Fruit fly (Drosophila melanogaster) whole organism, embryonic: Measurements from ENCODE around the gene Trf4-1.

Source experiments
- BtbVII ChIP-seq: fragments of 200-800 bp; sonication (Bioruptor generic); optimal IDR thresholded peaks from 3 replicates; lab custom pipeline; 2017; ENCODE audit warnings: missing biosample characterization, mild to moderate bottlenecking, missing genetic modification characterization
- Bteb2 ChIP-seq: fragments of 200-800 bp; sonication (Bioruptor generic); optimal IDR thresholded peaks from 2 replicates; lab custom pipeline; 2016; ENCODE audit warnings: missing biosample characterization, missing genetic modification characterization
- CG10274 ChIP-seq: fragments of 200-800 bp; sonication (Bioruptor generic); optimal IDR thresholded peaks from 3 replicates; lab custom pipeline; 2017; ENCODE audit warnings: missing biosample characterization, mild to moderate bottlenecking, missing genetic modification characterization
- CG10543 ChIP-seq: fragments of 200-800 bp; sonication (Bioruptor generic); optimal IDR thresholded peaks from 3 replicates; lab custom pipeline; 2017; ENCODE audit warnings: missing biosample characterization, mild to moderate bottlenecking, missing genetic modification characterization, moderate library complexity
- CG10565 ChIP-seq: fragments of 200-800 bp; sonication (Bioruptor generic); optimal IDR thresholded peaks from 3 replicates; lab custom pipeline; 2016; ENCODE audit warnings: missing biosample characterization, mild to moderate bottlenecking, missing genetic modification characterization
- CG12219 ChIP-seq: fragments of 200-800 bp; sonication (Bioruptor generic); optimal IDR thresholded peaks from 3 replicates; lab custom pipeline; 2018; ENCODE audit warnings: missing biosample characterization, mild to moderate bottlenecking, missing genetic modification characterization
- CG14050 ChIP-seq: fragments of 200-800 bp; sonication (Bioruptor generic); IDR thresholded peaks from 3 replicates; pipeline ENCODE4 v1.3.6; 2022; ENCODE audit warnings: missing biosample characterization, missing genetic modification characterization
- CG1529 ChIP-seq: fragments of 200-800 bp; sonication (Bioruptor generic); optimal IDR thresholded peaks from 3 replicates; lab custom pipeline; 2018; ENCODE audit warnings: missing biosample characterization, missing genetic modification characterization
- CG1832 ChIP-seq: fragments of 200-800 bp; sonication (Bioruptor generic); optimal IDR thresholded peaks from 2 replicates; lab custom pipeline; 2017; ENCODE audit warnings: missing biosample characterization, mild to moderate bottlenecking, missing genetic modification characterization, inconsistent platforms
- CG18619 ChIP-seq: fragments of 200-800 bp; sonication (Bioruptor generic); optimal IDR thresholded peaks from 3 replicates; lab custom pipeline; 2017; ENCODE audit warnings: missing biosample characterization, mild to moderate bottlenecking, missing genetic modification characterization
- CG2889 ChIP-seq: fragments of 200-800 bp; sonication (Bioruptor generic); IDR thresholded peaks from 3 replicates; pipeline ENCODE4 v1.3.6; 2022; ENCODE audit warnings: missing biosample characterization, missing genetic modification characterization
- CG4854 ChIP-seq: fragments of 200-800 bp; sonication (Bioruptor generic); optimal IDR thresholded peaks from 2 replicates; lab custom pipeline; 2016; ENCODE audit warnings: missing biosample characterization, missing genetic modification characterization, inconsistent platforms
- CG7745 ChIP-seq: fragments of 200-800 bp; sonication (Bioruptor generic); optimal IDR thresholded peaks from 2 replicates; lab custom pipeline; 2018; ENCODE audit warnings: missing biosample characterization, mild to moderate bottlenecking, missing genetic modification characterization, moderate library complexity
- CG7928 ChIP-seq: fragments of 200-800 bp; sonication (Bioruptor generic); optimal IDR thresholded peaks from 2 replicates; lab custom pipeline; 2017; ENCODE audit warnings: missing biosample characterization, mild to moderate bottlenecking, missing genetic modification characterization
- CG9215 ChIP-seq: fragments of 200-800 bp; sonication (Bioruptor generic); IDR thresholded peaks from 2 replicates; pipeline ENCODE4 v1.3.6; 2022; ENCODE audit warnings: missing biosample characterization, missing genetic modification characterization
- CG9609 ChIP-seq: fragments of 200-800 bp; sonication (Bioruptor generic); optimal IDR thresholded peaks from 3 replicates; lab custom pipeline; 2016; ENCODE audit warnings: missing biosample characterization, missing genetic modification characterization
- Doc2 ChIP-seq: fragments of 200-800 bp; sonication (Bioruptor generic); IDR thresholded peaks from 2 replicates; pipeline ENCODE4 v1.3.6; 2022; ENCODE audit warnings: missing biosample characterization, missing genetic modification characterization
- Dp ChIP-seq: fragments of 200-800 bp; sonication (Bioruptor generic); optimal IDR thresholded peaks from 2 replicates; lab custom pipeline; 2018; ENCODE audit warnings: missing biosample characterization, mild to moderate bottlenecking, missing genetic modification characterization, moderate library complexity
- Dref ChIP-seq: fragments of 200-800 bp; sonication (Bioruptor generic); IDR thresholded peaks from 2 replicates; pipeline ENCODE4 v1.3.6; 2022; ENCODE audit warnings: missing biosample characterization, missing genetic modification characterization
- HLHmδ ChIP-seq: fragments of 200-800 bp; sonication (Bioruptor generic); optimal IDR thresholded peaks from 2 replicates; lab custom pipeline; 2018; ENCODE audit warnings: missing biosample characterization, mild to moderate bottlenecking, missing genetic modification characterization, moderate library complexity
- MBD-R2 ChIP-seq: fragments of 200-800 bp; sonication (Bioruptor generic); IDR thresholded peaks from 2 replicates; pipeline ENCODE4 v1.3.6; 2022; ENCODE audit warnings: missing biosample characterization, missing genetic modification characterization
- Max ChIP-seq: fragments of 200-800 bp; sonication (Bioruptor generic); optimal IDR thresholded peaks from 2 replicates; lab custom pipeline; 2016; ENCODE audit warnings: missing biosample characterization, mild to moderate bottlenecking, missing genetic modification characterization
- NC2α ChIP-seq: fragments of 200-800 bp; sonication (Bioruptor generic); optimal IDR thresholded peaks from 2 replicates; lab custom pipeline; 2016; ENCODE audit warnings: missing biosample characterization, missing genetic modification characterization
- Side ChIP-seq: fragments of 200-800 bp; sonication (Bioruptor generic); optimal IDR thresholded peaks from 2 replicates; lab custom pipeline; 2016; ENCODE audit warnings: missing biosample characterization, missing genetic modification characterization
- ash1 ChIP-seq: fragments of 200-800 bp; sonication (Bioruptor generic); optimal IDR thresholded peaks from 2 replicates; lab custom pipeline; 2018; ENCODE audit warnings: missing biosample characterization, mild to moderate bottlenecking, missing genetic modification characterization
- az2 ChIP-seq: fragments of 200-800 bp; sonication (Bioruptor generic); optimal IDR thresholded peaks from 3 replicates; lab custom pipeline; 2016; ENCODE audit warnings: missing biosample characterization, missing genetic modification characterization
- bowl ChIP-seq: fragments of 200-800 bp; sonication (Bioruptor generic); IDR thresholded peaks from 2 replicates; pipeline ENCODE4 v1.3.6; 2022; ENCODE audit warnings: missing biosample characterization, missing genetic modification characterization
- btn ChIP-seq: fragments of 200-800 bp; sonication (Bioruptor generic); optimal IDR thresholded peaks from 2 replicates; lab custom pipeline; 2016; ENCODE audit warnings: missing biosample characterization, missing genetic modification characterization
- chn ChIP-seq: fragments of 200-800 bp; sonication (Bioruptor generic); optimal IDR thresholded peaks from 2 replicates; lab custom pipeline; 2016; ENCODE audit warnings: missing biosample characterization, missing genetic modification characterization
- cwo ChIP-seq: fragments of 200-800 bp; sonication (Bioruptor generic); optimal IDR thresholded peaks from 3 replicates; lab custom pipeline; 2017; ENCODE audit warnings: missing biosample characterization, missing genetic modification characterization, mild to moderate bottlenecking, moderate library complexity, missing genetic modification reagents
- dati ChIP-seq: fragments of 200-800 bp; sonication (Bioruptor generic); IDR thresholded peaks from 2 replicates; pipeline ENCODE4 v1.3.6; 2022; ENCODE audit warnings: missing biosample characterization, missing genetic modification characterization
- disco-r ChIP-seq: fragments of 200-800 bp; sonication (Bioruptor generic); optimal IDR thresholded peaks from 2 replicates; lab custom pipeline; 2016; ENCODE audit warnings: missing biosample characterization, missing genetic modification characterization
- fd102C ChIP-seq: fragments of 200-800 bp; sonication (Bioruptor generic); optimal IDR thresholded peaks from 2 replicates; lab custom pipeline; 2018; ENCODE audit warnings: missing biosample characterization, mild to moderate bottlenecking, missing genetic modification characterization, moderate library complexity
- fd64A ChIP-seq: fragments of 200-800 bp; sonication (Bioruptor generic); optimal IDR thresholded peaks from 3 replicates; lab custom pipeline; 2018; ENCODE audit warnings: missing biosample characterization, mild to moderate bottlenecking, missing genetic modification characterization
- gce ChIP-seq: fragments of 200-800 bp; sonication (Bioruptor generic); IDR thresholded peaks from 3 replicates; pipeline ENCODE4 v1.3.6; 2022; ENCODE audit warnings: missing biosample characterization, missing genetic modification characterization
- hkb ChIP-seq, 2 experiments: fragments of 200-800 bp in 1 of 2; fragments of >200 bp in 1 of 2; sonication (Bioruptor generic) in 1 of 2; IDR thresholded peaks in 1 of 2; optimal IDR thresholded peaks in 1 of 2; 2 replicates each; pipeline versions ENCODE4 v1.3.6 to Lab custom; 2017 to 2022; ENCODE audit warnings: missing biosample characterization in 1 of 2, missing genetic modification characterization in 1 of 2
- hth ChIP-seq: fragments of >200 bp; optimal IDR thresholded peaks from 2 replicates; lab custom pipeline; 2017; ENCODE audit warnings: inconsistent platforms
- klu ChIP-seq: fragments of 200-800 bp; sonication (Bioruptor generic); IDR thresholded peaks from 2 replicates; pipeline ENCODE4 v1.3.6; 2022; ENCODE audit warnings: missing biosample characterization, missing genetic modification characterization
- mam ChIP-seq: fragments of 200-800 bp; sonication (Bioruptor generic); optimal IDR thresholded peaks from 3 replicates; lab custom pipeline; 2016; ENCODE audit warnings: missing biosample characterization, missing genetic modification characterization
- nerfin-1 ChIP-seq: fragments of 200-800 bp; sonication (Bioruptor generic); optimal IDR thresholded peaks from 3 replicates; lab custom pipeline; 2019; ENCODE audit warnings: missing biosample characterization, mild to moderate bottlenecking, missing genetic modification characterization, moderate library complexity
- nerfin-2 ChIP-seq: fragments of 200-800 bp; sonication (Bioruptor generic); IDR thresholded peaks from 2 replicates; pipeline ENCODE4 v1.3.6; 2022; ENCODE audit warnings: missing biosample characterization, missing genetic modification characterization; ENCODE audit not compliant: partially characterized antibody
- oc ChIP-seq: fragments of 200-800 bp; sonication (Bioruptor generic); optimal IDR thresholded peaks from 2 replicates; lab custom pipeline; 2018; ENCODE audit warnings: missing biosample characterization, mild to moderate bottlenecking, missing genetic modification characterization, moderate library complexity
- onecut ChIP-seq: fragments of 200-800 bp; sonication (Bioruptor generic); IDR thresholded peaks from 2 replicates; pipeline ENCODE4 v1.3.6; 2022; ENCODE audit warnings: missing biosample characterization, missing genetic modification characterization
- pb ChIP-seq: fragments of 200-800 bp; sonication (Bioruptor generic); optimal IDR thresholded peaks from 3 replicates; lab custom pipeline; 2016; ENCODE audit warnings: missing biosample characterization, missing genetic modification characterization
- pzg ChIP-seq: fragments of 200-800 bp; sonication (Bioruptor generic); optimal IDR thresholded peaks from 3 replicates; lab custom pipeline; 2018; ENCODE audit warnings: missing biosample characterization, mild to moderate bottlenecking, missing genetic modification characterization, moderate library complexity
- ranshi ChIP-seq: fragments of 200-800 bp; sonication (Bioruptor generic); IDR thresholded peaks from 2 replicates; pipeline ENCODE4 v1.3.6; 2022; ENCODE audit warnings: missing biosample characterization, missing genetic modification characterization
- schlank ChIP-seq: fragments of 200-800 bp; sonication (Bioruptor generic); optimal IDR thresholded peaks from 2 replicates; lab custom pipeline; 2018; ENCODE audit warnings: missing biosample characterization, mild to moderate bottlenecking, missing genetic modification characterization
- scrt ChIP-seq: fragments of 200-800 bp; sonication (Bioruptor generic); optimal IDR thresholded peaks from 2 replicates; lab custom pipeline; 2018; ENCODE audit warnings: missing biosample characterization, mild to moderate bottlenecking, missing genetic modification characterization, moderate library complexity
- sd ChIP-seq: fragments of 200-800 bp; sonication (Bioruptor generic); optimal IDR thresholded peaks from 3 replicates; lab custom pipeline; 2018; ENCODE audit warnings: missing biosample characterization, mild to moderate bottlenecking, missing genetic modification characterization, moderate library complexity
- so ChIP-seq: fragments of 200-800 bp; sonication (Bioruptor generic); IDR thresholded peaks from 3 replicates; pipeline ENCODE4 v1.3.6; 2022; ENCODE audit warnings: missing biosample characterization, missing genetic modification characterization
- tx ChIP-seq: fragments of 200-800 bp; sonication (Bioruptor generic); optimal IDR thresholded peaks from 2 replicates; lab custom pipeline; 2016; ENCODE audit warnings: missing biosample characterization, missing genetic modification characterization
- wor ChIP-seq: fragments of 200-800 bp; sonication (Bioruptor generic); IDR thresholded peaks from 2 replicates; pipeline ENCODE4 v1.3.6; 2022; ENCODE audit warnings: missing biosample characterization, missing genetic modification characterization

Gene Trf4-1

DNA sequence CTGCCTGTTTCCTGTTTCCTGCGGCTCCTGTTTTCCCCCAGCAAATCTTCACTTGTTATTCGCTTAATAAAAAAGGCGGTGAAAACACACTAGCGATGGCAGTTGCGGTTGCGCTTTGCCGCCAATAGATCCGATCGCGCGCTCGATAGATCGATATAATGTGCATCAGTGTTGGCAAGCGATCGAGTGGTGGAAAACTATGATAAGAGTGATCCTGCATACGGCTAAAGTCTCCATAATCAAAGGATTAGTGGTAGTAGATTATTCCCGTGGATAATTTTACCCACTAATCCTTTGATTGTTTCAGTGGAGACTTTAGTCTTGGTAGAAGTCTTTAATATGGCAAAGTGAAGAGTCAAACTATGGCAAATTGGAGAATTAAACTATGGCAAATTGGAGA, 46.1 kb downstream of the Trf4-1 start, which contains the start of gene Caf1-180 (continued):
- TF ChIP-seq klu (GFP tag; lab: Robert Waterston, UW) = no peak
- no peak for TF ChIP-seq CG2889 (GFP tag; lab: Robert Waterston, UW)
- TF ChIP-seq oc (tag; lab: Kevin White, UChicago) = peak; percentile 82
- TF ChIP-seq CG9609 = no peak
- TF ChIP-seq so (GFP tag; lab: Robert Waterston, UW) = no peak
- no peak for TF ChIP-seq sd (tag; lab: Kevin White, UChicago)
- peak; percentile 6; the same call in 1 of the 2 replicates for TF ChIP-seq CG9215
- no peak for TF ChIP-seq pb (GFP tag; lab: Kevin White, UChicago)
- TF ChIP-seq MBD-R2 (GFP tag; lab: Robert Waterston, UW) = peak; percentile 92
- TF ChIP-seq wor (GFP tag; lab: Robert Waterston, UW) = no peak
- TF ChIP-seq Dp (GFP tag; lab: Kevin White, UChicago) = peak; percentile 83
- TF ChIP-seq CG10543 = no peak
- no peak for TF ChIP-seq hkb (optimal IDR thresholded peaks at IDR 0.05; lab: Kevin White, UChicago)
- TF ChIP-seq hkb (GFP tag; IDR thresholded peaks at IDR 0.05; lab: Robert Waterston, UW) = no peak
- no peak for TF ChIP-seq fd102C (GFP tag; lab: Kevin White, UChicago)
- TF ChIP-seq CG18619 (GFP tag; lab: Kevin White, UChicago) = no peak
- TF ChIP-seq tx (GFP tag; lab: Kevin White, UChicago) = no peak
- no peak for TF ChIP-seq Bteb2 (GFP tag; lab: Kevin White, UChicago)
- TF ChIP-seq NC2α = no peak
- no peak for TF ChIP-seq schlank (tag; lab: Kevin White, UChicago)
- TF ChIP-seq CG10274 (GFP tag; lab: Kevin White, UChicago) = no peak
- TF ChIP-seq ranshi (GFP tag; lab: Robert Waterston, UW) = no peak
- TF ChIP-seq Doc2 = no peak
- TF ChIP-seq CG4854 (GFP tag; lab: Kevin White, UChicago) = no peak
- TF ChIP-seq CG7928 = no peak
- TF ChIP-seq CG1832 (GFP tag; lab: Kevin White, UChicago) = no peak
- no peak for TF ChIP-seq hth (lab: Kevin White, UChicago)
- no peak for TF ChIP-seq CG7745 (tag; lab: Kevin White, UChicago)
- no peak for TF ChIP-seq CG14050 (GFP tag; lab: Robert Waterston, UW)
- no peak for TF ChIP-seq gce
- TF ChIP-seq btn (GFP tag; lab: Kevin White, UChicago) = no peak
- TF ChIP-seq bowl (GFP tag; lab: Robert Waterston, UW) = no peak
- peak; percentile 89 for TF ChIP-seq Dref (GFP tag; lab: Robert Waterston, UW)
- no peak for TF ChIP-seq Max
- TF ChIP-seq disco-r (GFP tag; lab: Kevin White, UChicago) = no peak
- no peak for TF ChIP-seq onecut (GFP tag; lab: Robert Waterston, UW)
- TF ChIP-seq az2 (GFP tag; lab: Kevin White, UChicago) = no peak
- TF ChIP-seq fd64A = no peak
- TF ChIP-seq CG10565 (GFP tag; lab: Kevin White, UChicago) = no peak
- TF ChIP-seq cwo = no peak
- no peak for TF ChIP-seq HLHmδ (GFP tag; lab: Kevin White, UChicago)
- peak; percentile 43 for TF ChIP-seq mam (GFP tag; lab: Kevin White, UChicago)
- no peak for TF ChIP-seq CG1529 (GFP tag; lab: Kevin White, UChicago)
- no peak for TF ChIP-seq nerfin-1
- no peak for TF ChIP-seq Side
- no peak for TF ChIP-seq nerfin-2 (GFP tag; lab: Robert Waterston, UW)
- no peak for TF ChIP-seq dati
- peak; percentile 43 for TF ChIP-seq chn (GFP tag; lab: Kevin White, UChicago)
- TF ChIP-seq CG12219 (GFP tag; lab: Kevin White, UChicago) = no peak
- peak; percentile 83 for TF ChIP-seq pzg (GFP tag; lab: Kevin White, UChicago)
- TF ChIP-seq BtbVII (GFP tag; lab: Kevin White, UChicago) = no peak
- TF ChIP-seq scrt (GFP tag; lab: Kevin White, UChicago) = no peak
- no peak for TF ChIP-seq ash1 (GFP tag; lab: Kevin White, UChicago)
